Worm (Caenorhabditis elegans) whole organism, young adult: ENCODE measurements around the gene col-75.

Source experiments
- dpff-1 ChIP-seq: sonication (generic microtip); optimal IDR thresholded peaks from 2 replicates; lab custom pipeline; 2017; ENCODE audit warnings: mild to moderate bottlenecking, missing genetic modification characterization, missing compliant biosample characterization
- unc-130 ChIP-seq: sonication (generic microtip); optimal IDR thresholded peaks from 2 replicates; lab custom pipeline; 2016; ENCODE audit warnings: missing genetic modification reagents, missing genetic modification characterization, missing compliant biosample characterization

- TF ChIP-seq unc-130 (no peak), dpff-1 (tag; lab: Kevin White, UChicago) (no peak)
These were observed 47.0 kb upstream of the col-75 start for ce11 chrII:6379038-6379563.
